Fruit fly (Drosophila melanogaster) whole organism, embryonic: ENCODE results near the gene Agpat4.
A peak's percentile ranks its signal among the peaks of the same experiment; 100 is the strongest.

Source experiments
- Antp ChIP-seq: fragments of 200-800 bp; sonication (Bioruptor generic); optimal IDR thresholded peaks from 3 replicates; lab custom pipeline; 2016; ENCODE audit warnings: missing biosample characterization, missing genetic modification characterization
- Awh ChIP-seq: fragments of 200-800 bp; sonication (Bioruptor generic); IDR thresholded peaks from 2 replicates; pipeline ENCODE4, ENCODE4 v1.3.6; 2022; ENCODE audit warnings: missing biosample characterization, missing genetic modification characterization
- CG1024 ChIP-seq: fragments of 200-800 bp; sonication (Bioruptor generic); IDR thresholded peaks from 2 replicates; pipeline ENCODE4 v1.3.6; 2022; ENCODE audit warnings: missing biosample characterization, missing genetic modification characterization
- CG12104 ChIP-seq: fragments of 200-800 bp; sonication (Bioruptor generic); optimal IDR thresholded peaks from 3 replicates; lab custom pipeline; 2016; ENCODE audit warnings: missing biosample characterization, missing genetic modification characterization
- CG12744 ChIP-seq: fragments of 200-800 bp; sonication (Bioruptor generic); optimal IDR thresholded peaks from 2 replicates; lab custom pipeline; 2016; ENCODE audit warnings: missing biosample characterization, missing genetic modification characterization
- CG13624 ChIP-seq: fragments of 200-800 bp; sonication (Bioruptor generic); optimal IDR thresholded peaks from 2 replicates; lab custom pipeline; 2016; ENCODE audit warnings: missing biosample characterization, missing genetic modification characterization
- CG14050 ChIP-seq: fragments of 200-800 bp; sonication (Bioruptor generic); IDR thresholded peaks from 3 replicates; pipeline ENCODE4 v1.3.6; 2022; ENCODE audit warnings: missing biosample characterization, missing genetic modification characterization
- CG15601 ChIP-seq: fragments of 200-800 bp; sonication (Bioruptor generic); optimal IDR thresholded peaks from 3 replicates; lab custom pipeline; 2019; ENCODE audit warnings: missing biosample characterization, mild to moderate bottlenecking, missing genetic modification characterization, moderate library complexity
- CG17186 ChIP-seq: fragments of 200-800 bp; sonication (Bioruptor generic); optimal IDR thresholded peaks from 3 replicates; lab custom pipeline; 2017; ENCODE audit warnings: missing biosample characterization, missing genetic modification reagents, missing genetic modification characterization
- CG2712 ChIP-seq: fragments of 200-800 bp; optimal IDR thresholded peaks from 3 replicates; lab custom pipeline; 2019; ENCODE audit warnings: missing biosample characterization, mild to moderate bottlenecking, missing genetic modification characterization, moderate library complexity
- CG30431 ChIP-seq: fragments of 200-800 bp; sonication (Bioruptor generic); optimal IDR thresholded peaks from 2 replicates; lab custom pipeline; 2017; ENCODE audit warnings: missing biosample characterization, missing genetic modification characterization
- CG31441 ChIP-seq: fragments of 200-800 bp; sonication (Bioruptor generic); IDR thresholded peaks from 2 replicates; pipeline ENCODE4 v1.3.6; 2022; ENCODE audit warnings: missing biosample characterization, missing genetic modification characterization
- CG33557 ChIP-seq: fragments of 200-800 bp; sonication (Bioruptor generic); optimal IDR thresholded peaks from 2 replicates; lab custom pipeline; 2019; ENCODE audit warnings: missing biosample characterization, mild to moderate bottlenecking, missing genetic modification characterization, moderate library complexity
- CG34422 ChIP-seq: fragments of 200-800 bp; sonication (Bioruptor generic); IDR thresholded peaks from 3 replicates; pipeline ENCODE4 v1.3.6; 2022; ENCODE audit warnings: missing biosample characterization, missing genetic modification characterization
- CG3847 ChIP-seq: fragments of 200-800 bp; sonication (Bioruptor generic); IDR thresholded peaks from 2 replicates; pipeline ENCODE4 v1.3.6; 2022; ENCODE audit warnings: missing biosample characterization, missing genetic modification characterization
- CG6689 ChIP-seq: fragments of 200-800 bp; sonication (Bioruptor generic); IDR thresholded peaks from 2 replicates; pipeline ENCODE4 v1.3.6; 2022; ENCODE audit warnings: missing biosample characterization, missing genetic modification characterization
- CG7357 ChIP-seq: fragments of 200-800 bp; sonication (Bioruptor generic); IDR thresholded peaks from 3 replicates; pipeline ENCODE4 v1.3.6; 2022; ENCODE audit warnings: missing biosample characterization, missing genetic modification characterization
- CG7839 ChIP-seq: fragments of 200-800 bp; sonication (Bioruptor generic); optimal IDR thresholded peaks from 3 replicates; lab custom pipeline; 2018; ENCODE audit warnings: missing biosample characterization, mild to moderate bottlenecking, missing genetic modification characterization, moderate library complexity
- CG9932 ChIP-seq: fragments of 200-800 bp; sonication (Bioruptor generic); IDR thresholded peaks from 2 replicates; pipeline ENCODE4 v1.3.6; 2022; ENCODE audit warnings: missing biosample characterization, missing genetic modification characterization
- CoRest ChIP-seq: fragments of 200-800 bp; sonication (Bioruptor generic); optimal IDR thresholded peaks from 3 replicates; lab custom pipeline; 2018; ENCODE audit warnings: missing biosample characterization, mild to moderate bottlenecking, missing genetic modification characterization, moderate library complexity
- Dbx ChIP-seq: fragments of 200-800 bp; sonication (Bioruptor generic); IDR thresholded peaks from 3 replicates; pipeline ENCODE4 v1.3.6; 2022; ENCODE audit warnings: missing biosample characterization, missing genetic modification characterization
- Dfd ChIP-seq, 2 experiments: fragments of >200 bp; optimal IDR thresholded peaks; 2 replicates each; lab custom pipeline; 2017; ENCODE audit warnings: missing biosample characterization in 2 of 2, missing genetic modification characterization in 2 of 2
- E2f1 ChIP-seq: fragments of 200-800 bp; sonication (Bioruptor generic); IDR thresholded peaks from 2 replicates; pipeline ENCODE4 v1.3.6; 2022; ENCODE audit warnings: missing biosample characterization, missing genetic modification characterization
- E2f2 ChIP-seq: fragments of 200-800 bp; sonication (Bioruptor generic); IDR thresholded peaks from 2 replicates; pipeline ENCODE4 v1.3.6; 2022; ENCODE audit warnings: missing biosample characterization, missing genetic modification characterization
- Fer2 ChIP-seq: fragments of 200-800 bp; sonication (Bioruptor generic); optimal IDR thresholded peaks from 2 replicates; lab custom pipeline; 2018; ENCODE audit warnings: missing biosample characterization, mild to moderate bottlenecking, missing genetic modification characterization, moderate library complexity
- Mrtf ChIP-seq: fragments of 200-800 bp; sonication (Bioruptor generic); IDR thresholded peaks from 3 replicates; pipeline ENCODE4 v1.3.6; 2022; ENCODE audit warnings: missing biosample characterization, missing genetic modification characterization
- bab2 ChIP-seq: fragments of 200-800 bp; sonication (Bioruptor generic); optimal IDR thresholded peaks from 2 replicates; lab custom pipeline; 2016; ENCODE audit warnings: missing biosample characterization, missing genetic modification characterization
- bbx ChIP-seq: fragments of 200-800 bp; sonication (Bioruptor generic); IDR thresholded peaks from 2 replicates; pipeline ENCODE4 v1.3.6; 2022; ENCODE audit warnings: missing biosample characterization, missing genetic modification characterization; ENCODE audit not compliant: partially characterized antibody
- chinmo ChIP-seq: fragments of 200-800 bp; sonication (Bioruptor generic); IDR thresholded peaks from 4 replicates; pipeline ENCODE4 v1.3.6; 2022; ENCODE audit warnings: missing biosample characterization, missing genetic modification characterization; ENCODE audit not compliant: partially characterized antibody
- crp ChIP-seq, 2 experiments: fragments of 200-800 bp; sonication (Bioruptor generic); optimal IDR thresholded peaks; 2 replicates in 1 of 2; 3 replicates in 1 of 2; lab custom pipeline; 2017; ENCODE audit warnings: missing biosample characterization in 2 of 2, missing genetic modification characterization in 2 of 2, mild to moderate bottlenecking in 1 of 2, moderate library complexity in 1 of 2
- da ChIP-seq: fragments of 200-800 bp; sonication (Bioruptor generic); optimal IDR thresholded peaks from 2 replicates; lab custom pipeline; 2016; ENCODE audit warnings: missing biosample characterization, missing genetic modification characterization
- en ChIP-seq: fragments of 200-800 bp; sonication (Bioruptor generic); optimal IDR thresholded peaks from 2 replicates; lab custom pipeline; 2016; ENCODE audit warnings: missing biosample characterization, missing genetic modification characterization
- ftz-f1 ChIP-seq: fragments of 200-800 bp; sonication (Bioruptor generic); optimal IDR thresholded peaks from 2 replicates; lab custom pipeline; 2016; ENCODE audit warnings: missing biosample characterization, missing genetic modification characterization
- grau ChIP-seq: fragments of 200-800 bp; optimal IDR thresholded peaks from 3 replicates; lab custom pipeline; 2019; ENCODE audit warnings: missing biosample characterization, mild to moderate bottlenecking, missing genetic modification characterization, moderate library complexity
- gro ChIP-seq: fragments of 200-800 bp; sonication (Bioruptor generic); optimal IDR thresholded peaks from 2 replicates; lab custom pipeline; 2016; ENCODE audit warnings: missing biosample characterization, missing genetic modification characterization
- hb ChIP-seq: fragments of 200-800 bp; sonication (Bioruptor generic); IDR thresholded peaks from 3 replicates; pipeline ENCODE4 v1.3.6; 2022; ENCODE audit warnings: missing biosample characterization, missing genetic modification characterization; ENCODE audit not compliant: partially characterized antibody
- jumu ChIP-seq: fragments of 200-800 bp; sonication (Bioruptor generic); optimal IDR thresholded peaks from 3 replicates; lab custom pipeline; 2016; ENCODE audit warnings: missing biosample characterization, missing genetic modification characterization
- lbe ChIP-seq: fragments of 200-800 bp; sonication (Bioruptor generic); optimal IDR thresholded peaks from 2 replicates; lab custom pipeline; 2016; ENCODE audit warnings: missing biosample characterization, mild to moderate bottlenecking, missing genetic modification characterization
- nom ChIP-seq: fragments of 200-800 bp; sonication (Bioruptor generic); optimal IDR thresholded peaks from 2 replicates; lab custom pipeline; 2017; ENCODE audit warnings: missing biosample characterization, missing genetic modification characterization, mild to moderate bottlenecking, moderate library complexity, missing genetic modification reagents
- peb ChIP-seq: fragments of 200-800 bp; sonication (Bioruptor generic); IDR thresholded peaks from 2 replicates; pipeline ENCODE4 v1.3.6; 2022; ENCODE audit warnings: missing biosample characterization, missing genetic modification characterization
- phol ChIP-seq: fragments of 200-800 bp; sonication (Bioruptor generic); optimal IDR thresholded peaks from 3 replicates; lab custom pipeline; 2018; ENCODE audit warnings: missing biosample characterization, mild to moderate bottlenecking, missing genetic modification characterization, moderate library complexity
- slou ChIP-seq: fragments of 200-800 bp; sonication (Bioruptor generic); optimal IDR thresholded peaks from 3 replicates; lab custom pipeline; 2016; ENCODE audit warnings: missing biosample characterization, missing genetic modification characterization
- sob ChIP-seq: fragments of 200-800 bp; sonication (Bioruptor generic); IDR thresholded peaks from 2 replicates; pipeline ENCODE4 v1.3.6; 2022; ENCODE audit warnings: missing biosample characterization, missing genetic modification characterization
- stwl ChIP-seq: fragments of 200-800 bp; sonication (Bioruptor generic); optimal IDR thresholded peaks from 3 replicates; lab custom pipeline; 2018; ENCODE audit warnings: missing biosample characterization, mild to moderate bottlenecking, missing genetic modification characterization, moderate library complexity
- tio ChIP-seq: fragments of 200-800 bp; sonication (Bioruptor generic); optimal IDR thresholded peaks from 2 replicates; lab custom pipeline; 2017; ENCODE audit warnings: missing biosample characterization, missing genetic modification characterization, inconsistent platforms
- wdn ChIP-seq: fragments of 200-800 bp; sonication (Bioruptor generic); IDR thresholded peaks from 2 replicates; pipeline ENCODE4 v1.3.6; 2022; ENCODE audit warnings: missing biosample characterization, missing genetic modification characterization
- yki ChIP-seq: fragments of >200 bp; optimal IDR thresholded peaks from 3 replicates; lab custom pipeline; 2018
- zfh1 ChIP-seq: fragments of 200-800 bp; sonication (Bioruptor generic); IDR thresholded peaks from 3 replicates; pipeline ENCODE4 v1.3.6; 2022; ENCODE audit warnings: missing biosample characterization, missing genetic modification characterization

The Agpat4 gene

dm6 chr3L:16364182-16364581, 17.2 kb downstream of the Agpat4 start (continued):
- TF ChIP-seq CG6689 (GFP tag; lab: Robert Waterston, UW) (no peak), CG34422 (GFP tag; lab: Robert Waterston, UW) (no peak), phol (no peak), ftz-f1 (GFP tag; lab: Kevin White, UChicago) (no peak), slou (GFP tag; lab: Kevin White, UChicago) (no peak), lbe (peak; percentile 47), CG7839 (peak; percentile 8), CG17186 (GFP tag; lab: Kevin White, UChicago) (no peak), CG31441 (GFP tag; lab: Robert Waterston, UW) (no peak)
- TF ChIP-seq, all 482 proteins: peak for 15

- TF ChIP-seq CG12104: no peak
- TF ChIP-seq hb (GFP tag; lab: Robert Waterston, UW): no peak
- no peak for TF ChIP-seq CG14050 (GFP tag; lab: Robert Waterston, UW)
- TF ChIP-seq grau (tag; lab: Kevin White, UChicago): no peak
- TF ChIP-seq CG15601 (tag; lab: Kevin White, UChicago): no peak
- no peak for TF ChIP-seq wdn
- TF ChIP-seq CG9932 (GFP tag; lab: Robert Waterston, UW): no peak
- TF ChIP-seq Dfd (GFP tag; optimal IDR thresholded peaks at IDR 0.05; lab: Kevin White, UChicago): no peak
- TF ChIP-seq Fer2 (tag; lab: Kevin White, UChicago): no peak
- no peak for TF ChIP-seq CG1024 (GFP tag; lab: Robert Waterston, UW)
- TF ChIP-seq chinmo (GFP tag; lab: Robert Waterston, UW): no peak
Observed at dm6 chr3L:16362119-16362653, 19.2 kb downstream of the Agpat4 start, which contains the start of gene Cpr72Ea. Gene Cpr72Ea, plus strand, starts transcription at chr3L:16362603.

- TF ChIP-seq CoRest (tag; lab: Kevin White, UChicago) (no peak), tio (GFP tag; lab: Kevin White, UChicago) (no peak), CG12744 (no peak), CG7357 (no peak), E2f2 (no peak), crp (GFP tag; optimal IDR thresholded peaks at IDR 0.05; lab: Kevin White, UChicago) (no peak), zfh1 (GFP tag; lab: Robert Waterston, UW) (no peak), en (GFP tag; lab: Kevin White, UChicago) (no peak), bbx (GFP tag; lab: Robert Waterston, UW) (no peak), Dbx (GFP tag; lab: Robert Waterston, UW) (0 out of 3 replicates have a peak, but pooled peaks have one; percentile 12), da (GFP tag; lab: Kevin White, UChicago) (no peak), jumu (GFP tag; lab: Kevin White, UChicago) (no peak), Mrtf (GFP tag; lab: Robert Waterston, UW) (no peak), CG3847 (GFP tag; lab: Robert Waterston, UW) (peak; percentile 7; the same call in 1 of the 2 replicates), gro (GFP tag; lab: Kevin White, UChicago) (no peak), sob (GFP tag; lab: Robert Waterston, UW) (no peak), Awh (no peak), peb (GFP tag; lab: Robert Waterston, UW) (no peak), Antp (GFP tag; lab: Kevin White, UChicago) (no peak), E2f1 (GFP tag; lab: Robert Waterston, UW) (no peak), CG9932 (GFP tag; lab: Robert Waterston, UW) (0 out of 2 replicates have a peak, but pooled peaks have one; percentile 12), stwl (tag; lab: Kevin White, UChicago) (no peak), CG13624 (GFP tag; lab: Kevin White, UChicago) (no peak), CG30431 (GFP tag; lab: Kevin White, UChicago) (no peak), ftz-f1 (GFP tag; lab: Kevin White, UChicago) (no peak), bab2 (GFP tag; lab: Kevin White, UChicago) (no peak), CG33557 (GFP tag; lab: Kevin White, UChicago) (no peak), yki (no peak), CG2712 (no peak), nom (GFP tag; lab: Kevin White, UChicago) (peak; percentile 94)
Observed at dm6 chr3L:16361200-16361815, 20.1 kb downstream of the Agpat4 start.
